Fruit fly (Drosophila melanogaster): ENCODE data around the gene CG42588.

CG42588 gene

DNA sequence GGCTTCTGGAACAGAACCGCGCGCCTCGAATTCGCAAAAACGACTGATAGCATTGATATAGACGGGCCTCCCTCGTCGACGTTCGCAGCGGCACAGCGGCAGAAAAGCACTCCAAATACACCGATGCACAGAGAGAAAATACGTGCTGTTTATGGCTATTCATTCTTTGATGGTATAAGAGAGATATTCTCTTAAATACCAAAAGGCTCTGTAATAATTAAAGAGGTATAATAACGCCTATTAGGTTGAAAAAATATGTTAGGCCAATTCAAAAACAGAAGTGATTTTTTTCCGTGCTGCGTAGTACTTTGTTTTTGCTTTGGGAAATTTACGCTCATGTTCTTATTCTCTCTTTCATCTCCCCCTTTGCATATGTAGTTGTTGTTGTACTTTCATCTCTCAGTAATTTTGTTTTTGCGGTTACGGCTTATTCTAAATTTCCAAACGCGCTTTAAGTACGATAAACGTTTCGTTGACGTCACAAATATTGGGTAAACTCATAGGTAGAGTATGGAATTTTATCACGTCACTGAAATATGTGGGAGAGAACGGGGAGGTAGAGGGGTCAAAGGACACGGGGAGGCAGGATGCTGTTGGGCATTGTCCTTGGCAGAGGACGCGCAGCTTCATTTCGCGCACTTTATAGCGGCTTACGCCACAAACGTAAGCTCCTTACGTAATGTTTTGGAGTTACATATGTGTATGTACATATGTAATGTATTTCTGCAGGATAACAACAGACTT lies 29.2 kb downstream of the CG42588 start, which contains the start of gene nebu (continued):
- peak; percentile 93 for TF ChIP-seq nau (GFP tag; optimal IDR thresholded peaks at IDR 0.05)
- TF ChIP-seq h (optimal IDR thresholded peaks at IDR 0.05), result no peak
- peak; percentile 69 for TF ChIP-seq CG6654 (GFP tag; optimal IDR thresholded peaks at IDR 0.05)
- TF ChIP-seq bsh (GFP tag; optimal IDR thresholded peaks at IDR 0.05), result peak; percentile 92
- TF ChIP-seq pnt (GFP tag; optimal IDR thresholded peaks at IDR 0.05), result peak; percentile 94
- TF ChIP-seq dpn (GFP tag; optimal IDR thresholded peaks at IDR 0.05), result peak; percentile 97
- peak; percentile 91 for TF ChIP-seq sd (tag; optimal IDR thresholded peaks at IDR 0.05)
- TF ChIP-seq CG11085 (GFP tag; IDR thresholded peaks at IDR 0.05), result no peak; the same call in 1 of the 2 replicates
- no peak for TF ChIP-seq prd (optimal IDR thresholded peaks at IDR 0.05)
- TF ChIP-seq prd (GFP tag; IDR thresholded peaks at IDR 0.05), result peak; percentile 97
- peak; percentile 94 for TF ChIP-seq CG9215 (GFP tag; IDR thresholded peaks at IDR 0.05)
- peak; percentile 95 for TF ChIP-seq jumu (GFP tag; optimal IDR thresholded peaks at IDR 0.05)
- TF ChIP-seq en (GFP tag; optimal IDR thresholded peaks at IDR 0.05), result peak; percentile 90
- peak; percentile 95 for TF ChIP-seq CG6813 (GFP tag; optimal IDR thresholded peaks at IDR 0.05)
- peak; percentile 94 for TF ChIP-seq CG13424 (tag; optimal IDR thresholded peaks at IDR 0.05)
- no peak for TF ChIP-seq br (optimal IDR thresholded peaks at IDR 0.05)
- peak; percentile 99 for TF ChIP-seq Hmr (GFP tag; optimal IDR thresholded peaks at IDR 0.05)
- peak; percentile 81 for TF ChIP-seq CG3065 (GFP tag; optimal IDR thresholded peaks at IDR 0.05)
- peak; percentile 91 for TF ChIP-seq CG1602 (GFP tag; optimal IDR thresholded peaks at IDR 0.05)
- peak; percentile 84; the same call in 1 of the 2 replicates for TF ChIP-seq ham (GFP tag; IDR thresholded peaks at IDR 0.05)
- peak; percentile 96 for TF ChIP-seq CG10209 (GFP tag; optimal IDR thresholded peaks at IDR 0.05)
- TF ChIP-seq CG11696 (GFP tag; IDR thresholded peaks at IDR 0.05), result peak; percentile 83
- TF ChIP-seq Eip74EF (GFP tag; optimal IDR thresholded peaks at IDR 0.05), result peak in 1 of 2 experiments; percentile 88
- peak; percentile 66 for TF ChIP-seq CG2202 (tag; optimal IDR thresholded peaks at IDR 0.05)
- TF ChIP-seq Rx (GFP tag; IDR thresholded peaks at IDR 0.05), result no peak; the same call in 1 of the 2 replicates
- peak; percentile 89 for TF ChIP-seq Myb (GFP tag; optimal IDR thresholded peaks at IDR 0.05)
- TF ChIP-seq CG12155 (GFP tag; optimal IDR thresholded peaks at IDR 0.05), result peak; percentile 96
- TF ChIP-seq sna (GFP tag; IDR thresholded peaks at IDR 0.05; ENCODE audit: partially characterized antibody), result no peak
- TF ChIP-seq tio (GFP tag; optimal IDR thresholded peaks at IDR 0.05), result peak; percentile 94
- TF ChIP-seq CG13123 (GFP tag; optimal IDR thresholded peaks at IDR 0.05), result peak; percentile 81
- TF ChIP-seq CG10366 (GFP tag; IDR thresholded peaks at IDR 0.05), result peak; percentile 95
- peak; percentile 97 for TF ChIP-seq Hand (GFP tag; optimal IDR thresholded peaks at IDR 0.05)
- TF ChIP-seq CG7745 (tag; optimal IDR thresholded peaks at IDR 0.05), result no peak
- TF ChIP-seq pum (GFP tag; optimal IDR thresholded peaks at IDR 0.05), result peak; percentile 91
- peak; percentile 92 for TF ChIP-seq Fer2 (tag; optimal IDR thresholded peaks at IDR 0.05)
- TF ChIP-seq oc (tag; optimal IDR thresholded peaks at IDR 0.05), result no peak
- no peak for TF ChIP-seq nerfin-2 (GFP tag; IDR thresholded peaks at IDR 0.05; ENCODE audit: partially characterized antibody)
- no peak for TF ChIP-seq tna (GFP tag; IDR thresholded peaks at IDR 0.05; ENCODE audit: partially characterized antibody)
- peak; percentile 99 for TF ChIP-seq Dbx (GFP tag; IDR thresholded peaks at IDR 0.05)
- TF ChIP-seq CrebB (tag; optimal IDR thresholded peaks at IDR 0.05), result peak; percentile 95
- TF ChIP-seq CG15601 (tag; optimal IDR thresholded peaks at IDR 0.05), result peak; percentile 75
- no peak for TF ChIP-seq Hr39 (optimal IDR thresholded peaks at IDR 0.05)
- TF ChIP-seq unc-4 (GFP tag; IDR thresholded peaks at IDR 0.05; ENCODE audit: partially characterized antibody), result no peak
- TF ChIP-seq CG8281 (tag; optimal IDR thresholded peaks at IDR 0.05), result peak; percentile 65
- peak; percentile 89 for TF ChIP-seq CG10462 (GFP tag; optimal IDR thresholded peaks at IDR 0.05)
- TF ChIP-seq HLH4C (GFP tag; IDR thresholded peaks at IDR 0.05; ENCODE audit: partially characterized antibody), result no peak
- peak; percentile 93 for TF ChIP-seq Nf-YA (GFP tag; IDR thresholded peaks at IDR 0.05)
- TF ChIP-seq gcm (GFP tag; optimal IDR thresholded peaks at IDR 0.05), result peak; percentile 89
- peak; percentile 81 for TF ChIP-seq Nf-YC (tag; optimal IDR thresholded peaks at IDR 0.05)
